Fruit fly (Drosophila melanogaster) whole organism, prepupa: Measurements from ENCODE around the gene CG42299.

Experiments
- CG10631 ChIP-seq: fragments of 200-800 bp; sonication (Bioruptor generic); optimal IDR thresholded peaks from 2 replicates; lab custom pipeline; 2016; ENCODE audit warnings: missing biosample characterization, missing genetic modification characterization
- CG10669 ChIP-seq: fragments of 200-800 bp; sonication (Bioruptor generic); optimal IDR thresholded peaks from 3 replicates; lab custom pipeline; 2018; ENCODE audit warnings: missing biosample characterization, mild to moderate bottlenecking, missing genetic modification characterization, moderate library complexity
- CG11294 ChIP-seq: fragments of 200-800 bp; sonication (Bioruptor generic); IDR thresholded peaks from 2 replicates; pipeline ENCODE4 v1.3.6; 2022; ENCODE audit warnings: missing biosample characterization, missing genetic modification characterization
- CG11762 ChIP-seq: fragments of 200-800 bp; sonication (Bioruptor generic); optimal IDR thresholded peaks from 3 replicates; lab custom pipeline; 2016; ENCODE audit warnings: missing biosample characterization, missing genetic modification characterization; ENCODE audit not compliant: insufficient read depth
- CG11902 ChIP-seq: fragments of 200-800 bp; sonication (Bioruptor generic); optimal IDR thresholded peaks from 3 replicates; lab custom pipeline; 2016; ENCODE audit warnings: missing biosample characterization, missing genetic modification characterization
- CG15336 ChIP-seq: fragments of 200-800 bp; sonication (Bioruptor generic); IDR thresholded peaks from 2 replicates; pipeline ENCODE4 v1.3.6; 2022; ENCODE audit warnings: missing biosample characterization, missing genetic modification characterization
- CG1621 ChIP-seq: fragments of 200-800 bp; sonication (Bioruptor generic); optimal IDR thresholded peaks from 3 replicates; lab custom pipeline; 2018; ENCODE audit warnings: missing biosample characterization, mild to moderate bottlenecking, missing genetic modification characterization
- CG16779 ChIP-seq: fragments of 200-800 bp; sonication (Bioruptor generic); optimal IDR thresholded peaks from 3 replicates; lab custom pipeline; 2017; ENCODE audit warnings: missing biosample characterization, mild to moderate bottlenecking, missing genetic modification characterization
- CG3032 ChIP-seq: fragments of 200-800 bp; optimal IDR thresholded peaks from 2 replicates; lab custom pipeline; 2019; ENCODE audit warnings: missing biosample characterization, mild to moderate bottlenecking, missing genetic modification characterization, moderate library complexity
- CG31627 ChIP-seq: fragments of 200-800 bp; sonication (Bioruptor generic); optimal IDR thresholded peaks from 3 replicates; lab custom pipeline; 2016; ENCODE audit warnings: missing biosample characterization, missing genetic modification characterization
- CG32006 ChIP-seq: fragments of 200-800 bp; sonication (Bioruptor generic); optimal IDR thresholded peaks from 3 replicates; lab custom pipeline; 2017; ENCODE audit warnings: missing biosample characterization, mild to moderate bottlenecking, missing genetic modification characterization
- CG34406 ChIP-seq: fragments of 200-800 bp; sonication (Bioruptor generic); optimal IDR thresholded peaks from 3 replicates; lab custom pipeline; 2016; ENCODE audit warnings: missing biosample characterization, missing genetic modification characterization
- CG3919 ChIP-seq: fragments of 200-800 bp; sonication (Bioruptor generic); optimal IDR thresholded peaks from 3 replicates; lab custom pipeline; 2016; ENCODE audit warnings: missing biosample characterization, missing genetic modification characterization
- CG4318 ChIP-seq: fragments of 200-800 bp; sonication (Bioruptor generic); optimal IDR thresholded peaks from 3 replicates; lab custom pipeline; 2017; ENCODE audit warnings: missing biosample characterization, mild to moderate bottlenecking, missing genetic modification characterization
- CG6163 ChIP-seq: fragments of 200-800 bp; sonication (Bioruptor generic); IDR thresholded peaks from 3 replicates; pipeline ENCODE4 v1.3.6; 2022; ENCODE audit warnings: missing biosample characterization, missing genetic modification characterization
- CG6792 ChIP-seq: fragments of 200-800 bp; sonication (Bioruptor generic); optimal IDR thresholded peaks from 3 replicates; lab custom pipeline; 2016; ENCODE audit warnings: missing biosample characterization, missing genetic modification characterization
- CG6808 ChIP-seq: fragments of 200-800 bp; sonication (Bioruptor generic); optimal IDR thresholded peaks from 3 replicates; lab custom pipeline; 2017; ENCODE audit warnings: missing biosample characterization, missing genetic modification characterization, mild to moderate bottlenecking, moderate library complexity, missing genetic modification reagents
- CG6854 ChIP-seq: fragments of 200-800 bp; sonication (Bioruptor generic); optimal IDR thresholded peaks from 2 replicates; lab custom pipeline; 2017; ENCODE audit warnings: missing biosample characterization, mild to moderate bottlenecking, missing genetic modification characterization
- CG8119 ChIP-seq: fragments of 200-800 bp; sonication (Bioruptor generic); IDR thresholded peaks from 3 replicates; pipeline ENCODE4 v1.3.6; 2022; ENCODE audit warnings: missing biosample characterization, missing genetic modification characterization
- CG8319 ChIP-seq: fragments of 200-800 bp; sonication (Bioruptor generic); optimal IDR thresholded peaks from 3 replicates; lab custom pipeline; 2016; ENCODE audit warnings: missing biosample characterization, missing genetic modification characterization
- CG8632 ChIP-seq: fragments of 200-800 bp; sonication (Bioruptor generic); optimal IDR thresholded peaks from 3 replicates; lab custom pipeline; 2016; ENCODE audit warnings: missing biosample characterization, missing genetic modification characterization
- Eip75B ChIP-seq: fragments of 200-800 bp; sonication (Bioruptor generic); optimal IDR thresholded peaks from 3 replicates; lab custom pipeline; 2016; ENCODE audit warnings: missing biosample characterization, missing genetic modification characterization
- Eip78C ChIP-seq: fragments of 200-800 bp; sonication (Bioruptor generic); peaks from one replicate; lab custom pipeline; 2016; ENCODE audit warnings: missing biosample characterization, missing genetic modification characterization
- Eip93F ChIP-seq: fragments of 200-800 bp; sonication (Bioruptor generic); optimal IDR thresholded peaks from 2 replicates; lab custom pipeline; 2016; ENCODE audit warnings: missing biosample characterization, mild to moderate bottlenecking, missing genetic modification characterization
- Ets96B ChIP-seq: fragments of 200-800 bp; optimal IDR thresholded peaks from 2 replicates; lab custom pipeline; 2019; ENCODE audit warnings: missing biosample characterization, mild to moderate bottlenecking, missing genetic modification characterization, moderate library complexity
- Gug ChIP-seq: fragments of 200-800 bp; sonication (Bioruptor generic); IDR thresholded peaks from 2 replicates; pipeline ENCODE4 v1.3.6; 2022; ENCODE audit warnings: missing biosample characterization, missing genetic modification characterization
- Hr38 ChIP-seq: sonication (Bioruptor generic); optimal IDR thresholded peaks from 2 replicates; lab custom pipeline; 2016; ENCODE audit warnings: missing biosample characterization, missing genetic modification characterization
- Hr39 ChIP-seq: fragments of 200-800 bp; sonication (Bioruptor generic); optimal IDR thresholded peaks from 2 replicates; lab custom pipeline; 2016; ENCODE audit warnings: missing biosample characterization, missing genetic modification characterization
- Hr4 ChIP-seq: fragments of 200-800 bp; sonication (Bioruptor generic); optimal IDR thresholded peaks from 3 replicates; lab custom pipeline; 2016; ENCODE audit warnings: missing biosample characterization, missing genetic modification characterization
- Met ChIP-seq: fragments of 200-800 bp; sonication (Bioruptor generic); optimal IDR thresholded peaks from 3 replicates; lab custom pipeline; 2016; ENCODE audit warnings: missing biosample characterization, missing genetic modification characterization
- OdsH ChIP-seq: fragments of 200-800 bp; sonication (Bioruptor generic); optimal IDR thresholded peaks from 3 replicates; lab custom pipeline; 2016; ENCODE audit warnings: missing biosample characterization, missing genetic modification characterization
- Smox ChIP-seq: fragments of 200-800 bp; sonication (Bioruptor generic); optimal IDR thresholded peaks from 3 replicates; lab custom pipeline; 2016; ENCODE audit warnings: missing biosample characterization, missing genetic modification characterization
- Sox14 ChIP-seq: fragments of 200-800 bp; sonication (Bioruptor generic); optimal IDR thresholded peaks from 3 replicates; lab custom pipeline; 2016; ENCODE audit warnings: missing biosample characterization, missing genetic modification characterization
- Sox15 ChIP-seq: fragments of 200-800 bp; sonication (Bioruptor generic); optimal IDR thresholded peaks from 3 replicates; lab custom pipeline; 2016; ENCODE audit warnings: missing biosample characterization, missing genetic modification characterization
- achi ChIP-seq: fragments of 200-800 bp; sonication (Bioruptor generic); optimal IDR thresholded peaks from 3 replicates; lab custom pipeline; 2016; ENCODE audit warnings: missing biosample characterization, missing genetic modification characterization
- acj6 ChIP-seq: fragments of 200-800 bp; sonication (Bioruptor generic); optimal IDR thresholded peaks from 3 replicates; lab custom pipeline; 2016; ENCODE audit warnings: missing biosample characterization, missing genetic modification characterization
- cyc ChIP-seq: fragments of 200-800 bp; sonication (Bioruptor generic); optimal IDR thresholded peaks from 3 replicates; lab custom pipeline; 2016; ENCODE audit warnings: missing biosample characterization, missing genetic modification characterization
- dac ChIP-seq: fragments of 200-800 bp; sonication (Bioruptor generic); optimal IDR thresholded peaks from 2 replicates; lab custom pipeline; 2017; ENCODE audit warnings: missing biosample characterization, mild to moderate bottlenecking, missing genetic modification characterization
- eg ChIP-seq: fragments of 200-800 bp; sonication (Bioruptor generic); IDR thresholded peaks from 3 replicates; pipeline ENCODE4 v1.3.6; 2022; ENCODE audit warnings: missing biosample characterization, missing genetic modification characterization
- fd59A ChIP-seq: fragments of 200-800 bp; sonication (Bioruptor generic); optimal IDR thresholded peaks from 2 replicates; lab custom pipeline; 2017; ENCODE audit warnings: missing biosample characterization, mild to moderate bottlenecking, missing genetic modification characterization, missing genetic modification reagents
- fd85E ChIP-seq: fragments of 200-800 bp; sonication (Bioruptor generic); optimal IDR thresholded peaks from 3 replicates; lab custom pipeline; 2016; ENCODE audit warnings: missing biosample characterization, missing genetic modification characterization
- lz ChIP-seq: fragments of 200-800 bp; sonication (Bioruptor generic); optimal IDR thresholded peaks from 3 replicates; lab custom pipeline; 2016; ENCODE audit warnings: missing biosample characterization, missing genetic modification characterization
- net ChIP-seq: fragments of 200-800 bp; sonication (Bioruptor generic); optimal IDR thresholded peaks from 3 replicates; lab custom pipeline; 2016; ENCODE audit warnings: missing biosample characterization, missing genetic modification characterization
- pdm3 ChIP-seq: fragments of 200-800 bp; sonication (Bioruptor generic); optimal IDR thresholded peaks from 3 replicates; lab custom pipeline; 2016; ENCODE audit warnings: missing biosample characterization, missing genetic modification characterization
- salr ChIP-seq, 2 experiments: fragments of 200-800 bp; sonication (Bioruptor generic); optimal IDR thresholded peaks; 3 replicates each; lab custom pipeline; 2016 to 2018; ENCODE audit warnings: missing biosample characterization in 2 of 2, missing genetic modification characterization in 2 of 2, mild to moderate bottlenecking in 1 of 2
- spab ChIP-seq: fragments of 200-800 bp; sonication (Bioruptor generic); optimal IDR thresholded peaks from 2 replicates; lab custom pipeline; 2017; ENCODE audit warnings: missing biosample characterization, mild to moderate bottlenecking, missing genetic modification characterization, missing genetic modification reagents
- svp ChIP-seq: fragments of 200-800 bp; sonication (Bioruptor generic); peaks from one replicate; lab custom pipeline; 2016; ENCODE audit warnings: missing biosample characterization, missing genetic modification characterization
- topi ChIP-seq: fragments of 200-800 bp; sonication (Bioruptor generic); optimal IDR thresholded peaks from 3 replicates; lab custom pipeline; 2016; ENCODE audit warnings: missing biosample characterization, missing genetic modification characterization
- vri ChIP-seq: fragments of 200-800 bp; sonication (Bioruptor generic); optimal IDR thresholded peaks from 3 replicates; lab custom pipeline; 2016; ENCODE audit warnings: missing biosample characterization, mild to moderate bottlenecking, missing genetic modification characterization

Gene CG42299

DNA sequence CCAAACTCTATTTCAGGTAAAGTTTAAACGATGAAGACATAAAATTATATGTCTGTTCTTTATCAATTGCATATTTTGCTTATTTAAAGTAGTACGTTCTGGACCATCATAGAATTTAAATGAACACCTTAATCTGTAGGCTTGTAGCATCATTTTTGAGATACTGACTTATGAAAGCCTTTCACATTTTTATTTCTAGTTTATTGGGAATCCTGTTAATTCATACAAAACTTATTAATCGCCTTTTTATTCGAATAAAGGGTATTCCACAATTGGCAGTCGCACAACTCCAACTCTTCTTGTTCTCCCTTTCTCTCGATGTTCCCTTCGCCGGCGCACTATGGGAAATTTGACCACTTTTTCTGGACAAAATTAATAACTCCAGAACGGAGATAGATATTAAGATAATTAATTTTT, 23.0 kb downstream of the CG42299 start (continued):
- peak; percentile 60 for TF ChIP-seq Sox14 (GFP tag; lab: Kevin White, UChicago)
- no peak for TF ChIP-seq CG6854 (GFP tag; lab: Kevin White, UChicago)
- TF ChIP-seq fd59A (GFP tag; lab: Kevin White, UChicago), result peak; percentile 34
- peak; percentile 51 for TF ChIP-seq CG31627 (GFP tag; lab: Kevin White, UChicago)
- peak; percentile 45 for TF ChIP-seq CG10631
- peak; percentile 7 for TF ChIP-seq vri
- peak; percentile 46 for TF ChIP-seq CG3919 (GFP tag; lab: Kevin White, UChicago)
- TF ChIP-seq Eip93F, result no peak
- peak; percentile 65 for TF ChIP-seq lz (GFP tag; lab: Kevin White, UChicago)
- peak; percentile 73 for TF ChIP-seq Eip75B (GFP tag; lab: Kevin White, UChicago)
- peak; percentile 33 for TF ChIP-seq cyc (GFP tag; lab: Kevin White, UChicago)
- TF ChIP-seq net (GFP tag; lab: Kevin White, UChicago), result peak; percentile 40
- TF ChIP-seq Hr38, result no peak
- no peak for TF ChIP-seq CG4318 (GFP tag; lab: Kevin White, UChicago)
- no peak for TF ChIP-seq CG15336
- TF ChIP-seq CG3032 (tag; lab: Kevin White, UChicago), result peak; percentile 31

DNA sequence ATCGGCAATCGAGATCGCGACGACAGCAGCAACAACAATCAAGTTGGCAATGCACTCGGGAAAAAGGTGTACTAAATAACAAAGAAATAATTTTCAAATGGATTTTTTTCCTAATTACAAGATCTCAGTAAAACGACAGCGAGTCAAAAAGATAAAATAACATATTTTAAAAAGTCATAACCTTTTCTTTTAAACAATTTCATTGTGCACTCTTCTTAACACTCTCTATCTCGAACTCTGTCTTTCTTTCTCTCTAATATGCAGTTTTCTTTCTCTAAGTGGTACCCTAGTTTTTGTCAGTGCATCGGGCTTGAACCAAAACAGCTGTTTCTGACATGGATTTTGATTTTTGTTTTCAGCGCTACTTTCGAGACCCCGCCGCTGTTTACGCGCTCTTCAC, 26.4 kb downstream of the CG42299 start:
- TF ChIP-seq Hr4, result peak; percentile 76
- TF ChIP-seq Sox14 (GFP tag; lab: Kevin White, UChicago), result peak; percentile 55
- peak; percentile 50 for TF ChIP-seq CG8319 (GFP tag; lab: Kevin White, UChicago)
- TF ChIP-seq Met (GFP tag; lab: Kevin White, UChicago), result peak; percentile 70
- TF ChIP-seq CG34406 (GFP tag; lab: Kevin White, UChicago), result peak; percentile 32
- peak; percentile 61 for TF ChIP-seq net (GFP tag; lab: Kevin White, UChicago)
- TF ChIP-seq CG6854 (GFP tag; lab: Kevin White, UChicago), result no peak
- peak; percentile 72 for TF ChIP-seq CG31627 (GFP tag; lab: Kevin White, UChicago)
- TF ChIP-seq CG32006, result peak; percentile 84
- TF ChIP-seq dac (GFP tag; lab: Kevin White, UChicago), result peak; percentile 40
- peak; percentile 55 for TF ChIP-seq CG3919 (GFP tag; lab: Kevin White, UChicago)
- no peak for TF ChIP-seq spab (GFP tag; lab: Kevin White, UChicago)
- peak; percentile 74 for TF ChIP-seq CG6163 (GFP tag; lab: Robert Waterston, UW)
- TF ChIP-seq salr (GFP tag; optimal IDR thresholded peaks at IDR 0.05; lab: Kevin White, UChicago), result peak in 1 of 2 experiments; percentile 37
- peak; percentile 60 for TF ChIP-seq achi
- peak; percentile 6 for TF ChIP-seq CG16779 (tag; lab: Kevin White, UChicago)
- TF ChIP-seq Sox15 (GFP tag; lab: Kevin White, UChicago), result peak; percentile 26
- peak; percentile 67 for TF ChIP-seq topi (GFP tag; lab: Kevin White, UChicago)
- peak; percentile 25 for TF ChIP-seq CG11762 (GFP tag; lab: Kevin White, UChicago)
- peak; percentile 63 for TF ChIP-seq lz (GFP tag; lab: Kevin White, UChicago)
- TF ChIP-seq eg, result peak; percentile 83
- TF ChIP-seq Ets96B, result peak; percentile 10
- peak; percentile 80 for TF ChIP-seq svp (GFP tag; lab: Kevin White, UChicago)
- peak; percentile 34 for TF ChIP-seq CG10669 (GFP tag; lab: Kevin White, UChicago)
- TF ChIP-seq CG1621 (tag; lab: Kevin White, UChicago), result no peak
- peak; percentile 47 for TF ChIP-seq acj6 (GFP tag; lab: Kevin White, UChicago)
- TF ChIP-seq CG8119, result peak; percentile 83
- TF ChIP-seq fd59A (GFP tag; lab: Kevin White, UChicago), result peak; percentile 4
- TF ChIP-seq CG6808 (GFP tag; lab: Kevin White, UChicago), result no peak
- TF ChIP-seq cyc (GFP tag; lab: Kevin White, UChicago), result peak; percentile 68
- no peak for TF ChIP-seq Eip93F
- peak; percentile 14 for TF ChIP-seq vri
- TF ChIP-seq Gug (GFP tag; lab: Robert Waterston, UW), result peak; percentile 74
- TF ChIP-seq CG11902 (GFP tag; lab: Kevin White, UChicago), result peak; percentile 30
- peak; percentile 72 for TF ChIP-seq CG4318 (GFP tag; lab: Kevin White, UChicago)
- TF ChIP-seq Hr39 (GFP tag; lab: Kevin White, UChicago), result peak; percentile 64
- no peak for TF ChIP-seq fd85E (GFP tag; lab: Kevin White, UChicago)
- peak; percentile 51 for TF ChIP-seq Smox
- peak; percentile 88 for TF ChIP-seq Eip78C (GFP tag; lab: Kevin White, UChicago)
- peak; percentile 29 for TF ChIP-seq CG8632 (GFP tag; lab: Kevin White, UChicago)
- TF ChIP-seq CG6792 (GFP tag; lab: Kevin White, UChicago), result peak; percentile 41
- peak; percentile 63; the same call in 1 of the 2 replicates for TF ChIP-seq CG11294 (GFP tag; lab: Robert Waterston, UW)
- TF ChIP-seq CG10631, result peak; percentile 52
- peak; percentile 65 for TF ChIP-seq OdsH (GFP tag; lab: Kevin White, UChicago)
- TF ChIP-seq pdm3 (GFP tag; lab: Kevin White, UChicago), result peak; percentile 59
